Worm (Caenorhabditis elegans) whole organism, L1 larva: ENCODE data around the gene R08E5.1.
A peak's percentile ranks its signal among the peaks of the same experiment; 100 is the strongest.

ENCODE experiments used
- C16A3.4 ChIP-seq: fragments of 150-350 bp; optimal IDR thresholded peaks from 2 replicates; lab custom pipeline; 2014; ENCODE audit warnings: missing biosample characterization, missing genetic modification characterization
- C34B4.2 ChIP-seq: sonication (generic microtip); optimal IDR thresholded peaks from 2 replicates; lab custom pipeline; 2017; ENCODE audit warnings: mild to moderate bottlenecking, missing genetic modification characterization, missing compliant biosample characterization
- Y116A8C.19 ChIP-seq: sonication (generic microtip); optimal IDR thresholded peaks from 2 replicates; lab custom pipeline; 2016; ENCODE audit warnings: missing compliant biosample characterization, missing genetic modification characterization, borderline replicate concordance
- aly-2 ChIP-seq: fragments of 150-350 bp; optimal IDR thresholded peaks from 2 replicates; lab custom pipeline; 2014; ENCODE audit warnings: missing biosample characterization, missing genetic modification characterization
- blmp-1 ChIP-seq: fragments of 150-350 bp; optimal IDR thresholded peaks from 2 replicates; lab custom pipeline; 2014; ENCODE audit warnings: missing biosample characterization, missing genetic modification characterization
- ceh-8 ChIP-seq: fragments of 200-800 bp; sonication (Bioruptor generic); optimal IDR thresholded peaks from 2 replicates; lab custom pipeline; 2018; ENCODE audit warnings: mild to moderate bottlenecking, missing genetic modification characterization, moderate library complexity, missing compliant biosample characterization
- ceh-82 ChIP-seq, 3 experiments: fragments of 150-350 bp in 1 of 3; sonication (generic microtip) in 2 of 3; optimal IDR thresholded peaks; 2 replicates each; lab custom pipeline; 2014 to 2017; ENCODE audit warnings: missing biosample characterization in 3 of 3, missing genetic modification characterization in 3 of 3
- ces-1 ChIP-seq: fragments of 150-350 bp; optimal IDR thresholded peaks from 2 replicates; lab custom pipeline; 2014; ENCODE audit warnings: missing biosample characterization, missing genetic modification reagents, missing genetic modification characterization
- dpl-1 ChIP-seq, 3 experiments: fragments of 150-350 bp in 2 of 3; sonication (generic microtip) in 1 of 3; optimal IDR thresholded peaks; 2 replicates each; lab custom pipeline; 2014 to 2017; ENCODE audit warnings: missing biosample characterization in 3 of 3, missing genetic modification characterization in 3 of 3, missing genetic modification reagents in 3 of 3
- dsc-1 ChIP-seq: sonication (generic microtip); optimal IDR thresholded peaks from 2 replicates; lab custom pipeline; 2016; ENCODE audit warnings: mild to moderate bottlenecking, missing genetic modification characterization, missing compliant biosample characterization
- egl-27 ChIP-seq, 2 experiments: fragments of 150-350 bp in 1 of 2; sonication (generic microtip); optimal IDR thresholded peaks; 3 replicates each; lab custom pipeline; 2017 to 2018; ENCODE audit warnings: missing biosample characterization in 2 of 2, missing genetic modification characterization in 2 of 2, missing genetic modification reagents in 2 of 2
- elt-2 ChIP-seq: sonication (generic microtip); optimal IDR thresholded peaks from 2 replicates; lab custom pipeline; 2016; ENCODE audit warnings: missing genetic modification characterization, mild to moderate bottlenecking, inconsistent platforms, missing compliant biosample characterization, missing genetic modification reagents
- ets-5 ChIP-seq: fragments of 200-800 bp; sonication (Bioruptor generic); IDR thresholded peaks from 2 replicates; pipeline ENCODE4 v1.3.6; 2022; ENCODE audit warnings: missing genetic modification characterization, missing compliant biosample characterization
- fkh-4 ChIP-seq: sonication (generic microtip); optimal IDR thresholded peaks from 2 replicates; lab custom pipeline; 2016; ENCODE audit warnings: missing compliant biosample characterization, missing genetic modification characterization, borderline replicate concordance
- hlh-17 ChIP-seq: fragments of 200-800 bp; sonication (Bioruptor generic); optimal IDR thresholded peaks from 2 replicates; lab custom pipeline; 2018; ENCODE audit warnings: missing genetic modification characterization, mild to moderate bottlenecking, missing compliant biosample characterization, moderate library complexity, borderline replicate concordance
- hlh-4 ChIP-seq: sonication (generic microtip); optimal IDR thresholded peaks from 2 replicates; lab custom pipeline; 2016; ENCODE audit warnings: mild to moderate bottlenecking, missing genetic modification characterization, missing compliant biosample characterization
- hpl-2 ChIP-seq: fragments of 150-350 bp; optimal IDR thresholded peaks from 2 replicates; lab custom pipeline; 2014; ENCODE audit warnings: missing biosample characterization, missing genetic modification reagents, missing genetic modification characterization
- jun-1 ChIP-seq: fragments of 150-350 bp; optimal IDR thresholded peaks from 2 replicates; lab custom pipeline; 2014; ENCODE audit warnings: missing biosample characterization, missing genetic modification reagents, missing genetic modification characterization
- lin-15B ChIP-seq: fragments of 150-350 bp; sonication (generic microtip); optimal IDR thresholded peaks from 3 replicates; lab custom pipeline; 2014; ENCODE audit warnings: missing biosample characterization, missing genetic modification characterization
- lin-35 ChIP-seq, 2 experiments: fragments of 150-350 bp; optimal IDR thresholded peaks; 2 replicates each; lab custom pipeline; 2014; ENCODE audit warnings: missing biosample characterization in 2 of 2, missing genetic modification characterization in 2 of 2, missing genetic modification reagents in 2 of 2
- mdl-1 ChIP-seq, 2 experiments: fragments of 150-350 bp; optimal IDR thresholded peaks; 2 replicates each; lab custom pipeline; 2014 to 2017; ENCODE audit warnings: missing biosample characterization in 2 of 2, missing genetic modification characterization in 2 of 2, inconsistent platforms in 1 of 2
- mef-2 ChIP-seq: fragments of 150-350 bp; optimal IDR thresholded peaks from 2 replicates; lab custom pipeline; 2014; ENCODE audit warnings: missing biosample characterization, missing genetic modification characterization
- nhr-12 ChIP-seq: sonication (generic microtip); optimal IDR thresholded peaks from 2 replicates; lab custom pipeline; 2017; ENCODE audit warnings: missing biosample characterization, missing genetic modification characterization
- nhr-19 ChIP-seq: fragments of 200-800 bp; sonication (Bioruptor generic); conservative IDR thresholded peaks from 2 replicates; pipeline ENCODE4 v1.3.6; 2022; ENCODE audit warnings: missing genetic modification characterization, missing compliant biosample characterization
- nhr-20 ChIP-seq: sonication (generic microtip); optimal IDR thresholded peaks from 2 replicates; lab custom pipeline; 2016; ENCODE audit warnings: mild to moderate bottlenecking, missing genetic modification characterization, missing compliant biosample characterization
- nhr-47 ChIP-seq: sonication (generic microtip); optimal IDR thresholded peaks from 2 replicates; lab custom pipeline; 2016; ENCODE audit warnings: mild to moderate bottlenecking, missing genetic modification characterization, moderate library complexity, missing compliant biosample characterization
- nhr-84 ChIP-seq: sonication (generic microtip); optimal IDR thresholded peaks from 2 replicates; lab custom pipeline; 2017; ENCODE audit warnings: missing biosample characterization, missing genetic modification characterization
- nhr-85 ChIP-seq: sonication (generic microtip); peaks from one replicate; lab custom pipeline; 2016; ENCODE audit warnings: missing genetic modification characterization, inconsistent platforms, missing compliant biosample characterization
- pax-3 ChIP-seq: fragments of 200-800 bp; sonication (Bioruptor generic); optimal IDR thresholded peaks from 2 replicates; lab custom pipeline; 2018; ENCODE audit warnings: mild to moderate bottlenecking, missing genetic modification characterization, moderate library complexity, missing compliant biosample characterization
- skn-1 ChIP-seq: fragments of 150-350 bp; optimal IDR thresholded peaks from 2 replicates; lab custom pipeline; 2014; ENCODE audit warnings: missing biosample characterization, missing genetic modification characterization
- snpc-4 ChIP-seq: fragments of 150-350 bp; optimal IDR thresholded peaks from 2 replicates; lab custom pipeline; 2014; ENCODE audit warnings: missing biosample characterization, missing genetic modification characterization
- sox-4 ChIP-seq: sonication (generic microtip); optimal IDR thresholded peaks from 2 replicates; lab custom pipeline; 2016; ENCODE audit warnings: missing genetic modification characterization, missing compliant biosample characterization
- unc-130 ChIP-seq: fragments of 150-350 bp; optimal IDR thresholded peaks from 2 replicates; lab custom pipeline; 2017; ENCODE audit warnings: missing biosample characterization, missing genetic modification characterization, inconsistent platforms
- unc-86 ChIP-seq: sonication (generic microtip); optimal IDR thresholded peaks from 2 replicates; lab custom pipeline; 2016; ENCODE audit warnings: missing genetic modification characterization, missing compliant biosample characterization
- xbp-1 ChIP-seq: sonication (generic microtip); optimal IDR thresholded peaks from 2 replicates; lab custom pipeline; 2016; ENCODE audit warnings: missing genetic modification characterization, missing compliant biosample characterization
- zag-1 ChIP-seq: fragments of 150-350 bp; optimal IDR thresholded peaks from 2 replicates; lab custom pipeline; 2014; ENCODE audit warnings: missing biosample characterization, missing genetic modification characterization
- zip-4 ChIP-seq: fragments of 200-800 bp; sonication (Bioruptor generic); optimal IDR thresholded peaks from 2 replicates; lab custom pipeline; 2018; ENCODE audit warnings: mild to moderate bottlenecking, missing genetic modification characterization, moderate library complexity, missing compliant biosample characterization
- ztf-11 ChIP-seq, 2 experiments: sonication (generic microtip); optimal IDR thresholded peaks; 2 replicates each; lab custom pipeline; 2016 to 2017; ENCODE audit warnings: missing genetic modification characterization in 2 of 2, missing biosample characterization in 1 of 2, missing compliant biosample characterization in 1 of 2
- ztf-4 ChIP-seq: fragments of 150-350 bp; optimal IDR thresholded peaks from 2 replicates; lab custom pipeline; 2014; ENCODE audit warnings: missing biosample characterization, missing genetic modification characterization

Gene R08E5.1

ce11 chrV:3743172-3743626 is 28.1 kb downstream of the R08E5.1 start, which contains the start of gene mtm-9 (continued):
- TF ChIP-seq nhr-19 (GFP tag; lab: Robert Waterston, UW) = peak; percentile 32; the same call in 1 of the 2 replicates
- peak; percentile 22 for TF ChIP-seq xbp-1 (tag; lab: Kevin White, UChicago)
- no peak for TF ChIP-seq hlh-4 (tag; lab: Kevin White, UChicago)
- no peak for TF ChIP-seq mef-2
- no peak for TF ChIP-seq nhr-85
- no peak for TF ChIP-seq egl-27 (tag; optimal IDR thresholded peaks at IDR 0.05; lab: Kevin White, UChicago)
- no peak for TF ChIP-seq elt-2 (tag; lab: Kevin White, UChicago)
- TF ChIP-seq hlh-17 (GFP tag; lab: Kevin White, UChicago) = no peak
- no peak for TF ChIP-seq Y116A8C.19
- no peak for TF ChIP-seq lin-15B (tag; lab: Kevin White, UChicago)
- no peak for TF ChIP-seq sox-4 (tag; lab: Kevin White, UChicago)
- peak; percentile 43 for TF ChIP-seq C16A3.4 (tag; lab: Kevin White, UChicago)
- no peak for TF ChIP-seq ztf-4 (tag; lab: Kevin White, UChicago)
- TF ChIP-seq ceh-8 (GFP tag; lab: Kevin White, UChicago) = peak; percentile 37
- TF ChIP-seq nhr-84 (tag; lab: Kevin White, UChicago) = no peak
- TF ChIP-seq nhr-47 (tag; lab: Kevin White, UChicago) = no peak
- TF ChIP-seq hpl-2 (GFP tag; lab: Kevin White, UChicago) = no peak
- peak in 1 of 3 experiments; percentile 33 for TF ChIP-seq ceh-82 (tag; optimal IDR thresholded peaks at IDR 0.05; lab: Kevin White, UChicago)
- TF ChIP-seq lin-35 (GFP tag; optimal IDR thresholded peaks at IDR 0.05; lab: Kevin White, UChicago) = peak; percentile 94 to 98
- no peak for TF ChIP-seq C34B4.2 (tag; lab: Kevin White, UChicago)
- no peak for TF ChIP-seq ets-5 (GFP tag; lab: Robert Waterston, UW)
- TF ChIP-seq mdl-1 (tag; optimal IDR thresholded peaks at IDR 0.05; lab: Kevin White, UChicago) = no peak
- peak; percentile 63 for TF ChIP-seq nhr-20 (tag; lab: Kevin White, UChicago)
- no peak for TF ChIP-seq pax-3 (tag; lab: Kevin White, UChicago)
- TF ChIP-seq ztf-11 (tag; optimal IDR thresholded peaks at IDR 0.05; lab: Kevin White, UChicago) = no peak
- TF ChIP-seq aly-2 (tag; lab: Kevin White, UChicago) = no peak
- no peak for TF ChIP-seq dsc-1 (tag; lab: Kevin White, UChicago)
- no peak for TF ChIP-seq snpc-4 (tag; lab: Kevin White, UChicago)
- TF ChIP-seq fkh-4 = no peak
- TF ChIP-seq jun-1 (tag; lab: Kevin White, UChicago) = peak; percentile 25
- no peak for TF ChIP-seq unc-86
- TF ChIP-seq zag-1 (tag; lab: Kevin White, UChicago) = no peak
- peak; percentile 28 for TF ChIP-seq unc-130 (tag; lab: Kevin White, UChicago)
- peak; percentile 46 for TF ChIP-seq skn-1 (tag; lab: Kevin White, UChicago)
- no peak for TF ChIP-seq ces-1
- TF ChIP-seq zip-4 (GFP tag; lab: Kevin White, UChicago) = no peak
- TF ChIP-seq, all 84 proteins: peak for 25

ce11 chrV:3739302-3739701 is 32.0 kb downstream of the R08E5.1 start, which contains the start of gene hpo-36:
Gene hpo-36 (minus strand): TSS chrV:3739402.
- no peak for TF ChIP-seq nhr-12
- TF ChIP-seq dpl-1 (GFP tag; optimal IDR thresholded peaks at IDR 0.05; lab: Kevin White, UChicago) = no peak

ce11 chrV:3738409-3738808 is 32.9 kb downstream of the R08E5.1 start:
- TF ChIP-seq C34B4.2 (tag; lab: Kevin White, UChicago) (no peak), blmp-1 (tag; lab: Kevin White, UChicago) (peak; percentile 95)
- TF ChIP-seq, all 84 proteins: peak for 1
